Worm (Caenorhabditis elegans) whole organism, late embryonic: ENCODE data around the gene fbxc-44.

Experiments
- ama-1 ChIP-seq: fragments of 150-350 bp; optimal IDR thresholded peaks from 2 replicates; lab custom pipeline; 2014
- ceh-34 ChIP-seq: sonication (generic microtip); optimal IDR thresholded peaks from 2 replicates; lab custom pipeline; 2016; ENCODE audit warnings: mild to moderate bottlenecking, missing genetic modification characterization, missing compliant biosample characterization
- dmd-4 ChIP-seq: sonication (generic microtip); optimal IDR thresholded peaks from 2 replicates; lab custom pipeline; 2016; ENCODE audit warnings: borderline replicate concordance, missing genetic modification characterization, missing compliant biosample characterization
- fax-1 ChIP-seq: sonication (generic microtip); optimal IDR thresholded peaks from 2 replicates; lab custom pipeline; 2016; ENCODE audit warnings: missing genotype, missing genetic modification characterization, missing compliant biosample characterization
- fkh-10 ChIP-seq: fragments of 150-350 bp; optimal IDR thresholded peaks from 2 replicates; lab custom pipeline; 2014; ENCODE audit warnings: missing biosample characterization, missing genetic modification reagents, missing genetic modification characterization
- hlh-8 ChIP-seq: sonication (generic microtip); optimal IDR thresholded peaks from 2 replicates; lab custom pipeline; 2016; ENCODE audit warnings: missing genotype, missing genetic modification characterization, missing compliant biosample characterization
- nhr-232 ChIP-seq: sonication (generic microtip); optimal IDR thresholded peaks from 2 replicates; lab custom pipeline; 2016; ENCODE audit warnings: missing genetic modification characterization, missing compliant biosample characterization
- pag-3 ChIP-seq: sonication (generic microtip); optimal IDR thresholded peaks from 2 replicates; lab custom pipeline; 2016; ENCODE audit warnings: missing compliant biosample characterization, missing genetic modification characterization, borderline replicate concordance
- pha-4 ChIP-seq: fragments of 150-350 bp; optimal IDR thresholded peaks from 2 replicates; lab custom pipeline; 2018; ENCODE audit warnings: missing biosample characterization, missing genetic modification reagents, missing genetic modification characterization
- pqm-1 ChIP-seq: sonication (generic microtip); optimal IDR thresholded peaks from 2 replicates; lab custom pipeline; 2016; ENCODE audit warnings: missing genetic modification characterization, missing compliant biosample characterization
- rnt-1 ChIP-seq: sonication (generic microtip); optimal IDR thresholded peaks from 2 replicates; lab custom pipeline; 2016; ENCODE audit warnings: missing genetic modification characterization, missing compliant biosample characterization

DNA sequence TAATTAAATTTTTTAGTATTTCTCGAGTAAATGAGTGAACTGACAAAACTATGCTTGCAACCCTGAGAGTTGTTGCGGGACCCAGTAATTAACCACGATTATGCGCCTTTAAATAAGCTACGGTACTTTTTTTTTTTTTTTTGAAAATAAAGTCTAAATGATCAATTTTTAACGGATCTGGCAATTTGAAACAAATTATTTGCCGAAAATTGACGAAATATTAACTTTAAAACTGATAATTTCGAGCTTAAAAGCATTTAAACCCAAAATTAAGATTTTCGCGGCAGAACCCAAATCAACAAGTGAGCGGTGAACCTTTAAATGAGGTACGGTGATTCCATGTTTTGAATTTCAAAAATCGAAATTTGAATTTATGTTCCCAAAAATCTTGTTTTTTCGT, 15.1 kb downstream of the fbxc-44 start:
- TF ChIP-seq pqm-1 (tag; lab: Kevin White, UChicago), result no peak
- no peak for TF ChIP-seq pag-3 (tag; lab: Kevin White, UChicago)
- no peak for TF ChIP-seq fax-1
- TF ChIP-seq fkh-10, result no peak
- TF ChIP-seq dmd-4 (tag; lab: Kevin White, UChicago), result no peak
- TF ChIP-seq rnt-1 (tag; lab: Kevin White, UChicago), result no peak
- no peak for TF ChIP-seq ama-1 (lab: Kevin White, UChicago)
- no peak for TF ChIP-seq hlh-8 (tag; lab: Kevin White, UChicago)
- TF ChIP-seq ceh-34 (tag; lab: Kevin White, UChicago), result no peak
- TF ChIP-seq nhr-232 (tag; lab: Kevin White, UChicago), result no peak
- TF ChIP-seq pha-4 (tag; lab: Kevin White, UChicago), result no peak
